Fruit fly (Drosophila melanogaster) whole organism: ENCODE results near the gene CG17944.

Experiments used
- CG8478 ChIP-seq: fragments of >200 bp; optimal IDR thresholded peaks from 2 replicates; lab custom pipeline; 2018; ENCODE audit warnings: inconsistent platforms
- Dll ChIP-seq: fragments of >200 bp; optimal IDR thresholded peaks from 2 replicates; lab custom pipeline; 2017
- EcR ChIP-seq, 2 experiments: fragments of >200 bp; optimal IDR thresholded peaks; 2 replicates each; lab custom pipeline; 2017; ENCODE audit warnings: missing biosample characterization in 2 of 2, missing genetic modification characterization in 2 of 2, missing genetic modification reagents in 2 of 2
- pan ChIP-seq: fragments of >200 bp; optimal IDR thresholded peaks from 2 replicates; lab custom pipeline; 2017
- psq ChIP-seq: fragments of >200 bp; optimal IDR thresholded peaks from 2 replicates; lab custom pipeline; 2017
- usp ChIP-seq: fragments of >200 bp; optimal IDR thresholded peaks from 2 replicates; lab custom pipeline; 2017; ENCODE audit warnings: missing biosample characterization, missing genetic modification characterization, mixed read lengths

The CG17944 gene

DNA sequence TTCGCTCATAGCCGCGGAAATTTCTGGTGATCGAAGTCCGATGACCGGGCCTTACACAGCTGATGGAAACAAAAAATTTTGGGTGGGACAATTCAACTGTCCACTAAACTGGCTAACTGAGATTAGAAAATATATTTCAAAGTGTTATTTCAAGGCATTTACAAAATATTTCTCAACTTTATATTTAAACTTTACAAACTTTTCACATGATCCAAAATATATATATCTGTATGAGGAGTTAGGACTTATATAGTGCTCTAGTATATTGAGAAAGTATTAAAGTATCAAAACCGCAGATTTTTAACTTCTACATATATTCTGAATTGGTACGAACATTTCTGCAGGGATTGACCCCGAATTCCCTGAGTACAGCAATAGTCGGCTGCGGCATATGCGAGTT is at the start of gene CG17944:
TSS of gene CG17944 (minus strand) at position 101 of the 400 bp plus-strand sequence.
- TF ChIP-seq Dll (lab: Kevin White, UChicago) (no peak), EcR (GFP tag; optimal IDR thresholded peaks at IDR 0.05; lab: Kevin White, UChicago) (no peak), usp (GFP tag; lab: Kevin White, UChicago) (no peak), pan (lab: Kevin White, UChicago) (no peak), CG8478 (no peak)

DNA sequence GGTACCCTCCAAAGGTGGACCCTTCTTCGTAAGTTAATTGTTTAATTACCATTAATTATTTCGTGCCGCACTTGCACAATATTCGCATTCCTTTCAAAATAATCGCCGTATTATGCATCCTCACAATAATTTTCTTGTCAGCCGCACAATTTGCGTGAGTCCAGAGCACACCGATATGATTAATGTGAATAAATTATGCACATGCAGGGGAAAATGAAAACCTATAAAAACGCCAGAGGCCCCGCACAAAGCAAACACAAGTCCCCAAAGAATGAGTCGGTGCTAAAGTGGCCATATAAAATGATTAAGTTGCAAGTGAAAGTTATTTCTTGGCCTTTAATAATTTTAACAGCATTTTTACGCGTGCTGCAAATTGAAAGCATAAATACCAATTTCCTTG is 44.6 kb upstream of the CG17944 start, which contains the start of gene Ir84a:
TSS of gene Ir84a (plus strand) at position 301 of the 400 bp plus-strand sequence.
- TF ChIP-seq pan (lab: Kevin White, UChicago) = no peak
- no peak for TF ChIP-seq Dll (lab: Kevin White, UChicago)
- TF ChIP-seq EcR (GFP tag; optimal IDR thresholded peaks at IDR 0.05; lab: Kevin White, UChicago) = no peak
- no peak for TF ChIP-seq psq (lab: Kevin White, UChicago)
- TF ChIP-seq usp (GFP tag; lab: Kevin White, UChicago) = no peak
- no peak for TF ChIP-seq CG8478

DNA sequence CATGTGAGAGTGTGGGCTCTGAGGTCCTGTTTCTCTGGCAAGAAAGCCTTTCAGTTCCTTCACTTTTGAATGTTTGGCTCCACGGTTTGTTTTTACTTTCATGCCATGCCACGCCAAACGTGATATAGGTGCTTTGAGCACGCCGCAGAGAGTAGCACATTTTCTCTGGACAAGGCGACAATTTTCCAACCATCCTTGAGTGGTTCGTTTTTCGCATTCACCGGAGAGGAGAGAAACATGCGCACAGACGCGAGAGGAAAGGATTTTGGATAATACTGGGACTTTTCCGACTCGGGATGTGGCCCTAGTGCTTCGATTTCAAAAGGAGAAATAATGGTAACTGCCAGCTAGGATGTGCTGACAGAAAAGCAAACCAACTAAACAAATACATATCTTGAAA is 32.1 kb upstream of the CG17944 start:
- TF ChIP-seq EcR (GFP tag; optimal IDR thresholded peaks at IDR 0.05; lab: Kevin White, UChicago) = no peak
- no peak for TF ChIP-seq psq (lab: Kevin White, UChicago)
- TF ChIP-seq pan (lab: Kevin White, UChicago) = no peak
- no peak for TF ChIP-seq CG8478
- TF ChIP-seq usp (GFP tag; lab: Kevin White, UChicago) = no peak
- TF ChIP-seq Dll (lab: Kevin White, UChicago) = no peak

- TF ChIP-seq usp (GFP tag; lab: Kevin White, UChicago) (no peak), EcR (GFP tag; optimal IDR thresholded peaks at IDR 0.05; lab: Kevin White, UChicago) (no peak), pan (lab: Kevin White, UChicago) (no peak), Dll (lab: Kevin White, UChicago) (no peak), CG8478 (no peak), psq (lab: Kevin White, UChicago) (no peak)
These were observed 29.2 kb upstream of the CG17944 start, which contains the start of gene CG42650 for dm6 chr3R:7391113-7391512. CG42650 (plus strand) TSS chr3R:7391413.

DNA sequence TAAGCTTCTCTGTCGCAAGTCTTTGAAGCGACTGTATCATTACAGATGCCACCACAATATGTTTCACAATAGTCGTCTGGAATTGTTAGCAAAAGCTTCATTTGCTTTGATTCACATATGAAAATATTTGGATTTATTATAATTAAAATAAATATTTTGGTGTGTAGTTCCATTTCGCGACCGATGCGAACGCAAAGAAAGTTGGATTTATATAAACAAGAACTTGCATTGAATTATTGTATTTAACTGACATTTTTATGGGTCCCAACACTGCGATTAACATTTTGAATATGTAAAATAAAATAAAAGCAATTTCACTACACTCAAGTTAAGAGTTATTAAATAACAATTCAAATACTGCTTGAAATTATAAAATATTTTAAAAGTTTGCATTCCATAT is 7.3 kb upstream of the CG17944 start, which contains the start of gene MstProx:
TSS of gene MstProx (minus strand) at position 101 of the 400 bp plus-strand sequence.
- TF ChIP-seq usp (GFP tag; lab: Kevin White, UChicago) = no peak
- no peak for TF ChIP-seq CG8478
- TF ChIP-seq psq (lab: Kevin White, UChicago) = no peak
- TF ChIP-seq pan (lab: Kevin White, UChicago) = no peak

- TF ChIP-seq Dll (lab: Kevin White, UChicago) (no peak), EcR (GFP tag; optimal IDR thresholded peaks at IDR 0.05; lab: Kevin White, UChicago) (no peak), usp (GFP tag; lab: Kevin White, UChicago) (no peak), psq (lab: Kevin White, UChicago) (no peak), CG8478 (no peak), pan (lab: Kevin White, UChicago) (no peak)
These were observed 3.6 kb upstream of the CG17944 start, which contains the start of the genes Mst84Db and Mst84Da for dm6 chr3R:7365527-7365926. Mst84Db (minus strand) TSS chr3R:7365627. Mst84Da (plus strand) TSS chr3R:7365850.

DNA sequence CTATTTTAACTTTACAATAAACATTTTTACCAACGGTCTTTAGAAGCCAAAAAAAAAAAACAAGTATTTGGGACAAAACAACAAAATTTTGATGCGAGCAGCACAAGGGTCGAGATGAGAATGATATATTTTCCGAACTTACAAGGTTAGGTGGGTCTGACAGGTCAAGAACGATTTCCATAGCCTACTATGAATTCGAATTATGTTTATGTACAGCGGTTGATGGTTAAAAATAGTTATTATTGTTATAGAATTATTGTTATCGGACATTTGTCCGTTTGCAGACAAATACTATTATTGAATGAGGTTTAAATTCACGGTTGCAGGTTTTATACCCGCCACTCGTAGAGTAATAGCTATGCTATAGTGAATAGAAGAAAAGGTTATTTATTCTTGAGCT is 2.6 kb upstream of the CG17944 start, which contains the start of gene Mst84Dc:
TSS of gene Mst84Dc (minus strand) at position 101 of the 400 bp plus-strand sequence.
- no peak for TF ChIP-seq Dll (lab: Kevin White, UChicago)
- TF ChIP-seq psq (lab: Kevin White, UChicago) = no peak
- no peak for TF ChIP-seq pan (lab: Kevin White, UChicago)
- TF ChIP-seq CG8478 = no peak
- no peak for TF ChIP-seq usp (GFP tag; lab: Kevin White, UChicago)
- no peak for TF ChIP-seq EcR (GFP tag; optimal IDR thresholded peaks at IDR 0.05; lab: Kevin White, UChicago)

- TF ChIP-seq CG8478 = no peak
- no peak for TF ChIP-seq Dll (lab: Kevin White, UChicago)
- TF ChIP-seq usp (GFP tag; lab: Kevin White, UChicago) = no peak
- no peak for TF ChIP-seq EcR (GFP tag; optimal IDR thresholded peaks at IDR 0.05; lab: Kevin White, UChicago)
- TF ChIP-seq psq (lab: Kevin White, UChicago) = no peak
- TF ChIP-seq pan (lab: Kevin White, UChicago) = no peak
These were observed 1.8 kb upstream of the CG17944 start, which contains the start of gene Mst84Dd for dm6 chr3R:7363673-7364072. Mst84Dd (minus strand) TSS chr3R:7363773.

- TF ChIP-seq pan (lab: Kevin White, UChicago) (no peak), Dll (lab: Kevin White, UChicago) (no peak), psq (lab: Kevin White, UChicago) (no peak), CG8478 (no peak), EcR (GFP tag; optimal IDR thresholded peaks at IDR 0.05; lab: Kevin White, UChicago) (no peak), usp (GFP tag; lab: Kevin White, UChicago) (no peak)
These were observed 12.5 kb downstream of the CG17944 start, which contains the start of gene CG43290 for dm6 chr3R:7349452-7349851. CG43290 (minus strand) TSS chr3R:7349552.

dm6 chr3R:7346445-7346844 is 15.5 kb downstream of the CG17944 start, which contains the start of gene nxf4:
nxf4 (plus strand) TSS chr3R:7346730.
- TF ChIP-seq CG8478 (no peak), pan (lab: Kevin White, UChicago) (no peak), psq (lab: Kevin White, UChicago) (no peak), EcR (GFP tag; optimal IDR thresholded peaks at IDR 0.05; lab: Kevin White, UChicago) (no peak), Dll (lab: Kevin White, UChicago) (no peak), usp (GFP tag; lab: Kevin White, UChicago) (no peak)

- TF ChIP-seq psq (lab: Kevin White, UChicago) (no peak), pan (lab: Kevin White, UChicago) (no peak), EcR (GFP tag; optimal IDR thresholded peaks at IDR 0.05; lab: Kevin White, UChicago) (no peak), usp (GFP tag; lab: Kevin White, UChicago) (no peak), CG8478 (no peak), Dll (lab: Kevin White, UChicago) (no peak)
These were observed 17.2 kb downstream of the CG17944 start, which contains the start of gene CG31496 for dm6 chr3R:7344769-7345168. CG31496 (plus strand) TSS chr3R:7345069.

DNA sequence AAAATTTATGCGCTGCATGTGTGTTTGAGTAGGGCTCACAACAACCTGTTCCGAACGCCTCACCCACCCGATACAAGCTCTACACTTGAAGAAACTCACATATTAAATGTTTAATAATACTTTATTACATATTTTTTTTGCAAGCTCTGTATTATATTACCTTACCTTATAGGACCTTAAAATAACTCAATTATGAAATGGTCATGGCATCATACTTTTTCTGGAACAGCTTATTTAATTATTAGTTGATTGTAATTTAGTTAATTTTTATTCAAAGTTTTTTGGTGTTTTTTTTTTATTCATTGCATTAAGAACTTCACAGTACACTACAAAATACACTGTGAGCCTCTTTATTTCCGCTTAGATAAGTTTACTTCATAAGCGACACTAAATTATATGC is 25.5 kb downstream of the CG17944 start:
- TF ChIP-seq pan (lab: Kevin White, UChicago) (no peak), psq (lab: Kevin White, UChicago) (no peak), usp (GFP tag; lab: Kevin White, UChicago) (no peak), CG8478 (no peak), Dll (lab: Kevin White, UChicago) (no peak), EcR (GFP tag; optimal IDR thresholded peaks at IDR 0.05; lab: Kevin White, UChicago) (no peak)
